Worm (Caenorhabditis elegans): ENCODE measurements around the gene srx-50.

ce11 chrIV:7020630-7021029 is 37.1 kb upstream of the srx-50 start:
- TF ChIP-seq ama-1 (optimal IDR thresholded peaks at IDR 0.05): no peak
- peak in 2 of 6 experiments; percentile 37 to 83 for TF ChIP-seq elt-3 (tag; optimal IDR thresholded peaks at IDR 0.05)
- TF ChIP-seq fkh-10 (GFP tag; optimal IDR thresholded peaks at IDR 0.05): no peak
- TF ChIP-seq nhr-237 (tag; optimal IDR thresholded peaks at IDR 0.05): no peak
- TF ChIP-seq ces-1 (GFP tag; optimal IDR thresholded peaks at IDR 0.05): no peak
- TF ChIP-seq snpc-4 (tag; optimal IDR thresholded peaks at IDR 0.05): no peak

All from whole organism, L1 larva.